Fruit fly (Drosophila melanogaster): ENCODE data around the gene Aos1.

Gene Aos1

dm6 chr3R:12442601-12443533 is 9.2 kb upstream of the Aos1 start:
- TF ChIP-seq dmrt93B (GFP tag; optimal IDR thresholded peaks at IDR 0.05) (peak; percentile 44), ey (GFP tag; optimal IDR thresholded peaks at IDR 0.05) (peak; percentile 68), Dfd (GFP tag; optimal IDR thresholded peaks at IDR 0.05) (no peak), Dif (GFP tag; optimal IDR thresholded peaks at IDR 0.05; ENCODE audit: partially characterized antibody) (peak; percentile 11), Hr83 (GFP tag; optimal IDR thresholded peaks at IDR 0.05; ENCODE audit: poor library complexity, severe bottlenecking) (peak; percentile 56), GATAd (GFP tag; optimal IDR thresholded peaks at IDR 0.05) (no peak), fru (GFP tag; optimal IDR thresholded peaks at IDR 0.05) (peak; percentile 77), rgr (GFP tag; optimal IDR thresholded peaks at IDR 0.05) (peak; percentile 82), Vsx2 (GFP tag; optimal IDR thresholded peaks at IDR 0.05; ENCODE audit: partially characterized antibody) (no peak), Sp1 (GFP tag; optimal IDR thresholded peaks at IDR 0.05) (peak; percentile 84), br (GFP tag; optimal IDR thresholded peaks at IDR 0.05) (peak; percentile 64), HLH106 (tag; optimal IDR thresholded peaks at IDR 0.05) (peak; percentile 79), dsf (GFP tag; optimal IDR thresholded peaks at IDR 0.05; ENCODE audit: borderline replicate concordance) (peak; percentile 28), CG9705 (GFP tag; optimal IDR thresholded peaks at IDR 0.05) (peak; percentile 45), lola (GFP tag; optimal IDR thresholded peaks at IDR 0.05) (no peak), Jra (GFP tag; optimal IDR thresholded peaks at IDR 0.05) (peak; percentile 63), psq (GFP tag; optimal IDR thresholded peaks at IDR 0.05) (peak; percentile 72), Hnf4 (GFP tag; optimal IDR thresholded peaks at IDR 0.05) (peak; percentile 38), woc (GFP tag; optimal IDR thresholded peaks at IDR 0.05) (peak; percentile 37), foxo (GFP tag; optimal IDR thresholded peaks at IDR 0.05) (peak in 1 of 2 experiments; percentile 82), OdsH (GFP tag; optimal IDR thresholded peaks at IDR 0.05) (peak; percentile 83), usp (GFP tag; optimal IDR thresholded peaks at IDR 0.05) (no peak), h (GFP tag; optimal IDR thresholded peaks at IDR 0.05) (peak; percentile 90), tai (GFP tag; optimal IDR thresholded peaks at IDR 0.05) (peak; percentile 51), Myc (optimal IDR thresholded peaks at IDR 0.05) (no peak), brk (GFP tag; optimal IDR thresholded peaks at IDR 0.05) (peak; percentile 78)

dm6 chr3R:12441008-12441606 is 7.5 kb upstream of the Aos1 start:
- no peak for TF ChIP-seq Hr78 (GFP tag; optimal IDR thresholded peaks at IDR 0.05)
- no peak for TF ChIP-seq Myc (optimal IDR thresholded peaks at IDR 0.05)
- no peak for TF ChIP-seq jim (GFP tag; optimal IDR thresholded peaks at IDR 0.05)
- peak; percentile 19 for TF ChIP-seq woc (GFP tag; optimal IDR thresholded peaks at IDR 0.05)
- TF ChIP-seq fru (GFP tag; optimal IDR thresholded peaks at IDR 0.05): peak; percentile 20
- peak; percentile 11 for TF ChIP-seq Dif (GFP tag; optimal IDR thresholded peaks at IDR 0.05; ENCODE audit: partially characterized antibody)
- TF ChIP-seq Dfd (GFP tag; optimal IDR thresholded peaks at IDR 0.05): no peak
- TF ChIP-seq Hr83 (GFP tag; optimal IDR thresholded peaks at IDR 0.05; ENCODE audit: poor library complexity, severe bottlenecking): peak; percentile 55
- no peak for TF ChIP-seq CG9705 (GFP tag; optimal IDR thresholded peaks at IDR 0.05)
- no peak for TF ChIP-seq CrebA (GFP tag; optimal IDR thresholded peaks at IDR 0.05; ENCODE audit: borderline replicate concordance)
- TF ChIP-seq Hnf4 (GFP tag; optimal IDR thresholded peaks at IDR 0.05): peak; percentile 1
- no peak for TF ChIP-seq OdsH (GFP tag; optimal IDR thresholded peaks at IDR 0.05)
- no peak for TF ChIP-seq sv (GFP tag; optimal IDR thresholded peaks at IDR 0.05)
- TF ChIP-seq tai (GFP tag; optimal IDR thresholded peaks at IDR 0.05): no peak
- no peak for TF ChIP-seq HLH106 (tag; optimal IDR thresholded peaks at IDR 0.05)
- TF ChIP-seq dl (GFP tag; optimal IDR thresholded peaks at IDR 0.05; ENCODE audit: insufficient read depth in 1 of 2, partially characterized antibody in 2 of 2): no peak
- peak; percentile 63 for TF ChIP-seq h (GFP tag; optimal IDR thresholded peaks at IDR 0.05)
- TF ChIP-seq ey (GFP tag; optimal IDR thresholded peaks at IDR 0.05): no peak
- no peak for TF ChIP-seq GATAd (GFP tag; optimal IDR thresholded peaks at IDR 0.05)
- TF ChIP-seq CG32264 (GFP tag; optimal IDR thresholded peaks at IDR 0.05): no peak
- peak; percentile 31 for TF ChIP-seq Sp1 (GFP tag; optimal IDR thresholded peaks at IDR 0.05)
- no peak for TF ChIP-seq Abd-B (GFP tag; optimal IDR thresholded peaks at IDR 0.05)
- no peak for TF ChIP-seq Vsx2 (GFP tag; optimal IDR thresholded peaks at IDR 0.05; ENCODE audit: partially characterized antibody)
- no peak for TF ChIP-seq lola (GFP tag; optimal IDR thresholded peaks at IDR 0.05)
- no peak for TF ChIP-seq sage (GFP tag; optimal IDR thresholded peaks at IDR 0.05)
- TF ChIP-seq brk (GFP tag; optimal IDR thresholded peaks at IDR 0.05): no peak
- no peak for TF ChIP-seq psq (GFP tag; optimal IDR thresholded peaks at IDR 0.05)
- no peak for TF ChIP-seq usp (GFP tag; optimal IDR thresholded peaks at IDR 0.05)
- no peak for TF ChIP-seq pan (optimal IDR thresholded peaks at IDR 0.05)
- peak; percentile 60 for TF ChIP-seq rgr (GFP tag; optimal IDR thresholded peaks at IDR 0.05)
- TF ChIP-seq dmrt93B (GFP tag; optimal IDR thresholded peaks at IDR 0.05): no peak
- TF ChIP-seq Jra (GFP tag; optimal IDR thresholded peaks at IDR 0.05): no peak
- no peak for TF ChIP-seq dsf (GFP tag; optimal IDR thresholded peaks at IDR 0.05; ENCODE audit: borderline replicate concordance)
- no peak for TF ChIP-seq br (GFP tag; optimal IDR thresholded peaks at IDR 0.05)
- no peak for TF ChIP-seq Rel (GFP tag; optimal IDR thresholded peaks at IDR 0.05)
- TF ChIP-seq Rel (tag; optimal IDR thresholded peaks at IDR 0.05): peak; percentile 95
- no peak for TF ChIP-seq N (GFP tag; optimal IDR thresholded peaks at IDR 0.05)
- TF ChIP-seq foxo (GFP tag; optimal IDR thresholded peaks at IDR 0.05): peak in 1 of 2 experiments; percentile 16
- no peak for TF ChIP-seq Mio (GFP tag; optimal IDR thresholded peaks at IDR 0.05)
